Worm (Caenorhabditis elegans) whole organism, L2 larva: ENCODE data around the gene B0281.6.
A peak's percentile ranks its signal among the peaks of the same experiment; 100 is the strongest.

ENCODE experiments used
- C34F6.9 ChIP-seq: fragments of 150-350 bp; optimal IDR thresholded peaks from 2 replicates; lab custom pipeline; 2014; ENCODE audit warnings: missing biosample characterization, missing genetic modification characterization
- F13H6.1 ChIP-seq: sonication (generic microtip); optimal IDR thresholded peaks from 2 replicates; lab custom pipeline; 2016; ENCODE audit warnings: missing genetic modification characterization, missing compliant biosample characterization
- R02D3.7 ChIP-seq: fragments of 150-350 bp; optimal IDR thresholded peaks from 2 replicates; lab custom pipeline; 2014; ENCODE audit warnings: missing biosample characterization, missing genetic modification characterization
- alr-1 ChIP-seq: fragments of 150-350 bp; optimal IDR thresholded peaks from 2 replicates; lab custom pipeline; 2014; ENCODE audit warnings: missing biosample characterization, missing genetic modification characterization
- aly-2 ChIP-seq: fragments of 150-350 bp; optimal IDR thresholded peaks from 2 replicates; lab custom pipeline; 2014; ENCODE audit warnings: missing biosample characterization, missing genetic modification characterization
- ama-1 ChIP-seq: fragments of 150-350 bp; optimal IDR thresholded peaks from 2 replicates; lab custom pipeline; 2018; ENCODE audit warnings: inconsistent platforms
- ceh-82 ChIP-seq: fragments of 150-350 bp; optimal IDR thresholded peaks from 2 replicates; lab custom pipeline; 2014; ENCODE audit warnings: missing biosample characterization, missing genetic modification characterization
- crh-2 ChIP-seq: sonication (generic microtip); optimal IDR thresholded peaks from 2 replicates; lab custom pipeline; 2017; ENCODE audit warnings: missing biosample characterization, missing genetic modification characterization
- dmd-4 ChIP-seq: sonication (generic microtip); optimal IDR thresholded peaks from 2 replicates; lab custom pipeline; 2017; ENCODE audit warnings: missing biosample characterization, missing genetic modification characterization
- egl-27 ChIP-seq: sonication (generic microtip); optimal IDR thresholded peaks from 3 replicates; lab custom pipeline; 2017; ENCODE audit warnings: missing biosample characterization, missing genetic modification reagents, missing genetic modification characterization
- elt-3 ChIP-seq: sonication (generic microtip); optimal IDR thresholded peaks from 2 replicates; lab custom pipeline; 2017; ENCODE audit warnings: missing biosample characterization, missing genetic modification characterization
- fos-1 ChIP-seq: fragments of 150-350 bp; optimal IDR thresholded peaks from 2 replicates; lab custom pipeline; 2014; ENCODE audit warnings: missing biosample characterization, missing genetic modification characterization
- gmeb-1 ChIP-seq: fragments of 150-350 bp; optimal IDR thresholded peaks from 2 replicates; lab custom pipeline; 2014; ENCODE audit warnings: missing biosample characterization, missing genetic modification characterization
- lin-11 ChIP-seq: fragments of 150-350 bp; sonication (generic microtip); optimal IDR thresholded peaks from 2 replicates; lab custom pipeline; 2014; ENCODE audit warnings: missing biosample characterization, missing genetic modification characterization, inconsistent platforms, mixed read lengths
- lin-13 ChIP-seq: fragments of 150-350 bp; optimal IDR thresholded peaks from 2 replicates; lab custom pipeline; 2014; ENCODE audit warnings: missing biosample characterization, missing genetic modification reagents, missing genetic modification characterization
- lin-39 ChIP-seq: fragments of 150-350 bp; optimal IDR thresholded peaks from 2 replicates; lab custom pipeline; 2014; ENCODE audit warnings: missing biosample characterization, missing genetic modification reagents, missing genetic modification characterization
- lsy-2 ChIP-seq, 2 experiments: fragments of 150-350 bp in 1 of 2; sonication (generic microtip) in 1 of 2; optimal IDR thresholded peaks; 2 replicates each; lab custom pipeline; 2014 to 2017; ENCODE audit warnings: missing biosample characterization in 2 of 2, missing genetic modification characterization in 2 of 2
- mbf-1 ChIP-seq: sonication (generic microtip); optimal IDR thresholded peaks from 2 replicates; lab custom pipeline; 2017; ENCODE audit warnings: missing biosample characterization, missing genetic modification characterization
- mdl-1 ChIP-seq, 2 experiments: fragments of 150-350 bp in 1 of 2; sonication (generic microtip) in 1 of 2; optimal IDR thresholded peaks; 2 replicates each; lab custom pipeline; 2017; ENCODE audit warnings: missing biosample characterization in 2 of 2, missing genetic modification characterization in 2 of 2
- nhr-10 ChIP-seq: sonication (generic microtip); optimal IDR thresholded peaks from 2 replicates; lab custom pipeline; 2017; ENCODE audit warnings: missing biosample characterization, missing genetic modification characterization
- nhr-12 ChIP-seq: fragments of 150-350 bp; optimal IDR thresholded peaks from 2 replicates; lab custom pipeline; 2014; ENCODE audit warnings: missing biosample characterization, missing genetic modification characterization
- nhr-129 ChIP-seq: fragments of 150-350 bp; optimal IDR thresholded peaks from 2 replicates; lab custom pipeline; 2014; ENCODE audit warnings: missing biosample characterization, missing genetic modification characterization
- nhr-237 ChIP-seq: fragments of 150-350 bp; optimal IDR thresholded peaks from 2 replicates; lab custom pipeline; 2014; ENCODE audit warnings: missing biosample characterization, missing genetic modification characterization
- nhr-25 ChIP-seq: fragments of 150-350 bp; sonication (generic microtip); optimal IDR thresholded peaks from 3 replicates; lab custom pipeline; 2014; ENCODE audit warnings: missing biosample characterization, missing genetic modification characterization
- nhr-77 ChIP-seq: fragments of 150-350 bp; optimal IDR thresholded peaks from 2 replicates; lab custom pipeline; 2014; ENCODE audit warnings: missing biosample characterization, missing genetic modification characterization
- peb-1 ChIP-seq: fragments of 150-350 bp; optimal IDR thresholded peaks from 2 replicates; lab custom pipeline; 2014; ENCODE audit warnings: missing biosample characterization, missing genetic modification characterization
- skn-1 ChIP-seq: sonication (generic microtip); optimal IDR thresholded peaks from 2 replicates; lab custom pipeline; 2017; ENCODE audit warnings: missing biosample characterization, missing genetic modification characterization
- sma-3 ChIP-seq: sonication (generic microtip); optimal IDR thresholded peaks from 2 replicates; lab custom pipeline; 2016; ENCODE audit warnings: missing genetic modification reagents, missing genetic modification characterization, missing compliant biosample characterization
- sma-9 ChIP-seq, 2 experiments: fragments of 150-350 bp in 1 of 2; sonication (generic microtip) in 1 of 2; optimal IDR thresholded peaks; 2 replicates each; lab custom pipeline; 2014 to 2016; ENCODE audit warnings: missing genetic modification characterization in 2 of 2, mild to moderate bottlenecking in 1 of 2, missing biosample characterization in 1 of 2, missing compliant biosample characterization in 1 of 2, missing genetic modification reagents in 1 of 2, moderate library complexity in 1 of 2
- snpc-4 ChIP-seq: fragments of 150-350 bp; optimal IDR thresholded peaks from 2 replicates; lab custom pipeline; 2014; ENCODE audit warnings: missing biosample characterization, missing genetic modification characterization
- unc-39 ChIP-seq: fragments of 150-350 bp; optimal IDR thresholded peaks from 2 replicates; lab custom pipeline; 2014; ENCODE audit warnings: missing biosample characterization, missing genetic modification characterization
- unc-55 ChIP-seq: fragments of 150-350 bp; sonication (generic microtip); optimal IDR thresholded peaks from 3 replicates; lab custom pipeline; 2014; ENCODE audit warnings: missing biosample characterization, missing genetic modification reagents, missing genetic modification characterization
- unc-62 ChIP-seq: fragments of 150-350 bp; optimal IDR thresholded peaks from 2 replicates; lab custom pipeline; 2014; ENCODE audit warnings: missing biosample characterization, missing genetic modification reagents, missing genetic modification characterization
- zag-1 ChIP-seq: fragments of 150-350 bp; optimal IDR thresholded peaks from 2 replicates; lab custom pipeline; 2014; ENCODE audit warnings: missing biosample characterization, missing genetic modification characterization
- ztf-1 ChIP-seq: fragments of 200-800 bp; sonication (Bioruptor generic); conservative IDR thresholded peaks from 2 replicates; pipeline ENCODE4 v1.3.6; 2022; ENCODE audit warnings: missing genetic modification characterization, missing compliant biosample characterization
- ztf-11 ChIP-seq: sonication (generic microtip); optimal IDR thresholded peaks from 2 replicates; lab custom pipeline; 2017; ENCODE audit warnings: missing biosample characterization, missing genetic modification characterization

The B0281.6 gene

ce11 chrII:2317883-2318357 is 15.7 kb upstream of the B0281.6 start, which contains the start of the genes ZK1240.5 and ZK1240.9:
TSS of gene ZK1240.5 (minus strand) at chrII:2317933.
TSS of gene ZK1240.9 (plus strand) at chrII:2318189.
- TF ChIP-seq C34F6.9 (tag; lab: Kevin White, UChicago) (no peak), nhr-12 (no peak), alr-1 (no peak), mbf-1 (tag; lab: Kevin White, UChicago) (no peak), fos-1 (tag; lab: Kevin White, UChicago) (peak; percentile 21), egl-27 (tag; lab: Kevin White, UChicago) (no peak)

DNA sequence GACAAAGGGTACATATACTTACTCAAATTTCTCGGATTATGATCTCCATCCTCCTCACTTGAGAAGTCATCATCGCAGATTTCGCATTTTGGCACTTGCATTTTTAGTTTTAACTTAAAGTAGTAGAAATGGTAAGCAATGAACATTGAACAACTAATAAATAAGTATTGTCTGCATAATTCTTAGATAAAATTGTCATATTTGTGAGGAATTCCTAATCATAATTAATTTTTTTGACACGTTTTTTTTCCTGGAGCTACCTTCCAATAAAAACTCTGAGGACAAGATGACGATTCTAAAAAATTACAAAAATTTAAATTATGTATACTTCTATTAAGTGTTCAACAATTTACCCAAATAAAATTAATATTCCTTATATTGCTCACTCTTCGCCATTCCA is 10.5 kb upstream of the B0281.6 start, which contains the start of the genes trim-21 and B0281.1:
Gene trim-21 (minus strand): TSS at position 101 of the 400 bp plus-strand sequence.
Gene B0281.1 (plus strand): TSS at position 321 of the 400 bp plus-strand sequence.
- no peak for TF ChIP-seq aly-2 (tag; lab: Kevin White, UChicago)
- TF ChIP-seq nhr-25 (tag; lab: Kevin White, UChicago): no peak
- no peak for TF ChIP-seq alr-1
- no peak for TF ChIP-seq R02D3.7 (tag; lab: Kevin White, UChicago)
- TF ChIP-seq nhr-10 (tag; lab: Kevin White, UChicago): no peak
- TF ChIP-seq nhr-237 (tag; lab: Kevin White, UChicago): no peak
- TF ChIP-seq peb-1: no peak
- TF ChIP-seq unc-55 (GFP tag; lab: Kevin White, UChicago): no peak
- TF ChIP-seq sma-3 (GFP tag; lab: Kevin White, UChicago): no peak
- no peak for TF ChIP-seq nhr-129 (tag; lab: Kevin White, UChicago)
- no peak for TF ChIP-seq gmeb-1 (tag; lab: Kevin White, UChicago)
- TF ChIP-seq zag-1 (tag; lab: Kevin White, UChicago): no peak
- no peak for TF ChIP-seq nhr-77 (tag; lab: Kevin White, UChicago)
- TF ChIP-seq dmd-4 (tag; lab: Kevin White, UChicago): no peak
- no peak for TF ChIP-seq F13H6.1
- TF ChIP-seq C34F6.9 (tag; lab: Kevin White, UChicago): no peak
- no peak for TF ChIP-seq nhr-12
- no peak for TF ChIP-seq skn-1 (tag; lab: Kevin White, UChicago)
- no peak for TF ChIP-seq fos-1 (tag; lab: Kevin White, UChicago)
- TF ChIP-seq ztf-11 (tag; lab: Kevin White, UChicago): no peak

- TF ChIP-seq lsy-2 (tag; optimal IDR thresholded peaks at IDR 0.05; lab: Kevin White, UChicago) (no peak), lin-11 (tag; lab: Kevin White, UChicago) (no peak), unc-39 (tag; lab: Kevin White, UChicago) (no peak), mdl-1 (tag; optimal IDR thresholded peaks at IDR 0.05; lab: Kevin White, UChicago) (no peak), elt-3 (tag; lab: Kevin White, UChicago) (no peak), crh-2 (no peak), snpc-4 (tag; lab: Kevin White, UChicago) (no peak), unc-55 (GFP tag; lab: Kevin White, UChicago) (no peak), ama-1 (lab: Kevin White, UChicago) (no peak), nhr-25 (tag; lab: Kevin White, UChicago) (no peak), gmeb-1 (tag; lab: Kevin White, UChicago) (no peak), R02D3.7 (tag; lab: Kevin White, UChicago) (no peak), ztf-1 (no peak), sma-9 (GFP tag; optimal IDR thresholded peaks at IDR 0.05; lab: Kevin White, UChicago) (no peak), sma-9 (tag; optimal IDR thresholded peaks at IDR 0.05; lab: Kevin White, UChicago) (no peak), lin-13 (GFP tag; lab: Kevin White, UChicago) (no peak), lin-39 (tag; lab: Kevin White, UChicago) (no peak), ceh-82 (tag; lab: Kevin White, UChicago) (no peak)
Measured at ce11 chrII:2306741-2307140, 4.5 kb upstream of the B0281.6 start, which contains the start of gene B0281.3. TSS of gene B0281.3 (plus strand) at chrII:2307041.

DNA sequence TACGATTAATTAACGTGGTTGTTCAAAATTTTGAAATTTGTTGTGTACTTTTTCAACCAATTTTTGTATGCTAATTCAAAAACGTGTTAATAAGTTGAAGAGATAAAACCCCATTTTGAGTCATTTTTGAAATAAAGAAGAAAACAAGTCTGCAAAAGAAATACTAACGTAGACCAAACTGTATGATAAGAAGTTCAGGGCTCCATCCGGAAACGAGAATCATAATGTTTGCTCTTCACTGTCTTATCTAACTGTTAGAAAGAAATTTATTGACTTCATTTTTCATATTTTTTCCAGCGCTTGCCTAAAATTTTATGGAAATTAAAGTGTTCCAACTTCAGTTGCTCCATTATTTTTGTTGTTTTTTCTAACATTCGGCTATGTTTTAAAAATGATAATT is 3.3 kb upstream of the B0281.6 start:
- TF ChIP-seq unc-62 (no peak), fos-1 (tag; lab: Kevin White, UChicago) (peak; percentile 62)
